Worm (Caenorhabditis elegans): ENCODE data around the gene kin-20.

The kin-20 gene

DNA sequence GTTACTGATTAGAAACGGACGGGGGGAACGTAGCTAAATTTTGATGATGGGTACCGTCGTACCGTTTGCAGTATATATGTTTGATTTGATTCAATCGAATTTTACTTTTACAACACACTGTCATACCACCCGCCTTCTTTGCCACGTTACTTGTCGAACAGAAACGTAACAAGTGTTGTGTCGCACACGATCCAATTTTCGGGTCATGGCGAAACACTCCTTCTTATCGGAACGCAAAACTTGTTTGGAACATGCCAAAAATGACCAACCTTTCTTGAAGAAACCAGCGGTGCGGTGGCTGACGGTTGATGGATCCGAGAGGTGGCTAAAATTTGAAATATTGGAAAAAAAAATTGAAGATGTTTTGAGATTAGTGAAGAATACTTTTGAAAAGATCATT is 2.8 kb upstream of the kin-20 start:
- TF ChIP-seq flt-1 (GFP tag; IDR thresholded peaks at IDR 0.05): no peak
- TF ChIP-seq ref-1 (GFP tag; conservative IDR thresholded peaks at IDR 0.05): no peak
- TF ChIP-seq cog-1 (tag; optimal IDR thresholded peaks at IDR 0.05): no peak
- no peak for TF ChIP-seq med-1 (GFP tag; optimal IDR thresholded peaks at IDR 0.05; ENCODE audit: insufficient read depth)
- TF ChIP-seq ztf-29 (GFP tag; IDR thresholded peaks at IDR 0.05): no peak
- TF ChIP-seq klf-2 (GFP tag; conservative IDR thresholded peaks at IDR 0.05): no peak
- no peak for TF ChIP-seq tab-1 (GFP tag; IDR thresholded peaks at IDR 0.05)
- no peak for TF ChIP-seq T22C8.4 (GFP tag; IDR thresholded peaks at IDR 0.05)
- TF ChIP-seq ztf-23 (GFP tag; IDR thresholded peaks at IDR 0.05): no peak

DNA sequence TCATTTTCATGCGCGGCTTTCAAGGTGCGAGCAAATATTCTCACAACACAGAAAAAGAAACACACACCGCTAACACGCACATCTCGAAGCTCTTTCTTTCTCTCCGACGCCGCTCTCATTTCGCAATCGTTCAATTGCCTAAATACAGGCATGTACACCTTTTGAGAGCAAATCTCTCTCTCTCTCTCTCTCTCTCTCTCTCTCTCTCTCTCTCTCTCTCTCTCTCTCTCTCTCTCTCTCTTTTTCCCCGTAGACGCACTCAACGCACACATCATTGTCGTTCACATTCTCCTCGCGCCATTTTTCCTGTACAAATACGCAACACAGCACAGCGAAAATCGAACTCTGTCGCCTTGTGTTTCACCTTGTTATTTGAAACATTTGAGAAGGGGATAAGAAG is 1.7 kb upstream of the kin-20 start:
- TF ChIP-seq tab-1 (GFP tag; IDR thresholded peaks at IDR 0.05): 0 out of 2 replicates have a peak, but pooled peaks have one; percentile 14
- no peak for TF ChIP-seq ztf-29 (GFP tag; IDR thresholded peaks at IDR 0.05)
- no peak for TF ChIP-seq ztf-23 (GFP tag; IDR thresholded peaks at IDR 0.05)

DNA sequence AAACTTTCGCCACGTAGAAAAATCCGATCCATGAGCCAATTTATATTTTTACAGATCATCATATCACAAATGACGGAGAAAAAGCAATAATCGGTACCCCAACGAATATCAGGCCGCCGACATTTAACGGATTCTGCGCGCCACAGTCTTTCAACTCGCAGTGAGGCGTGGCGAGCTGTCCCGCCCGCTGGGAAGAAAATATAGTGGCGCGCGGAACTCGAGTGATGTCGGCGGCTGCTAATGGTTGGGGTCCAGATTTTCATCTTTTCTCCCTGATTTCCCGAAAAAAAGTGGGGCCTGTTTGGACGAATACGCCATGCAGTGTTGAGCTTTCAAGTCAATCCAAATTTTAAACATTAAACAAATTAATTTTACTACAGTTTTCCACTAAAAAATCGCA is 1.0 kb upstream of the kin-20 start:
- TF ChIP-seq ref-1 (GFP tag; conservative IDR thresholded peaks at IDR 0.05) (no peak), ztf-23 (GFP tag; IDR thresholded peaks at IDR 0.05) (no peak), ztf-29 (GFP tag; IDR thresholded peaks at IDR 0.05) (no peak), cog-1 (tag; optimal IDR thresholded peaks at IDR 0.05) (no peak), tab-1 (GFP tag; IDR thresholded peaks at IDR 0.05) (no peak), med-1 (GFP tag; optimal IDR thresholded peaks at IDR 0.05; ENCODE audit: insufficient read depth) (no peak), T22C8.4 (GFP tag; IDR thresholded peaks at IDR 0.05) (no peak), klf-2 (GFP tag; conservative IDR thresholded peaks at IDR 0.05) (no peak), flt-1 (GFP tag; IDR thresholded peaks at IDR 0.05) (no peak)

DNA sequence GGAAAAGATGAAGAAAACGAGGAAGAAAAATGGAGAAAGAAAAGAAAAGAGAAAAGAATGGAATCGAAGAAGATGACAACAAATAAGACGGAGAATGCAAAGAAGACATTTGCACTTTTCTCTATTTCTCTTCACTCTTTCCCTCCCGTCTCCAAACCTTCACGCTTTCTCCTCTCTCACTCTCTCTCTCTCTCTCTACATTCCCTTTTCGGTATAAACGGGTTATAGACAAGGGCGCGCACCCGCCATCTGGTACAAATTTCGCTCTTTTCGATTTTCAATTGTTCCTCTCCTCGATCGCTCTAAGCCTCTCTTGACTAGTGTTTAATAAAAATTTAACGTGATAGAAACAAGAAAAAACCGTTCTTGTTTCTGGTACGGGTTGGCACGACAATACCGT is 790 bp downstream of the kin-20 start:
- TF ChIP-seq flt-1 (GFP tag; IDR thresholded peaks at IDR 0.05) (0 out of 2 replicates have a peak, but pooled peaks have one; percentile 40), klf-2 (GFP tag; conservative IDR thresholded peaks at IDR 0.05) (no peak), ref-1 (GFP tag; conservative IDR thresholded peaks at IDR 0.05) (no peak), med-1 (GFP tag; optimal IDR thresholded peaks at IDR 0.05; ENCODE audit: insufficient read depth) (no peak), cog-1 (tag; optimal IDR thresholded peaks at IDR 0.05) (peak; percentile 66), ztf-23 (GFP tag; IDR thresholded peaks at IDR 0.05) (no peak), T22C8.4 (GFP tag; IDR thresholded peaks at IDR 0.05) (no peak)

DNA sequence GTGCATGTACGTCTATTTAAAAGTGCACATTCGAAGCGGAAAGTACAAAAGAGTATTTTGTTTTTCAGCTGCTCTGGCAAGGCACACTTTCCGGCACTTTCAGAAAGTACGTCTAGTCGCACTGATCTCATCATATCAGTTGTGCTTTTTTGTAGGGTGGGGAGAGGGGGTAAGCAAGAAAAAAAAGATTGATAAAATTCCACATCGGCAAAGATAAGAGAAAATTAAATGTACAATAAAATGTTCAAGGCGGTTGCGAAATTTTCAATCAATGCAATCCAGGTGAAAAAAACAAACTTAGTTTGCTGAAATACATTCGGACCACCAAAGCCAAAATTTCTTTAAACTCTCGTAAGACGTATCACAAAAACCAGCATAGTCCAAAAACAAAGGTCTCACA is 1.3 kb downstream of the kin-20 start:
- no peak for TF ChIP-seq cog-1 (tag; optimal IDR thresholded peaks at IDR 0.05)
- no peak for TF ChIP-seq ztf-23 (GFP tag; IDR thresholded peaks at IDR 0.05)
- TF ChIP-seq T22C8.4 (GFP tag; IDR thresholded peaks at IDR 0.05): no peak
- TF ChIP-seq klf-2 (GFP tag; conservative IDR thresholded peaks at IDR 0.05): no peak
- no peak for TF ChIP-seq ref-1 (GFP tag; conservative IDR thresholded peaks at IDR 0.05)
- TF ChIP-seq med-1 (GFP tag; optimal IDR thresholded peaks at IDR 0.05; ENCODE audit: insufficient read depth): no peak
- no peak for TF ChIP-seq flt-1 (GFP tag; IDR thresholded peaks at IDR 0.05)

DNA sequence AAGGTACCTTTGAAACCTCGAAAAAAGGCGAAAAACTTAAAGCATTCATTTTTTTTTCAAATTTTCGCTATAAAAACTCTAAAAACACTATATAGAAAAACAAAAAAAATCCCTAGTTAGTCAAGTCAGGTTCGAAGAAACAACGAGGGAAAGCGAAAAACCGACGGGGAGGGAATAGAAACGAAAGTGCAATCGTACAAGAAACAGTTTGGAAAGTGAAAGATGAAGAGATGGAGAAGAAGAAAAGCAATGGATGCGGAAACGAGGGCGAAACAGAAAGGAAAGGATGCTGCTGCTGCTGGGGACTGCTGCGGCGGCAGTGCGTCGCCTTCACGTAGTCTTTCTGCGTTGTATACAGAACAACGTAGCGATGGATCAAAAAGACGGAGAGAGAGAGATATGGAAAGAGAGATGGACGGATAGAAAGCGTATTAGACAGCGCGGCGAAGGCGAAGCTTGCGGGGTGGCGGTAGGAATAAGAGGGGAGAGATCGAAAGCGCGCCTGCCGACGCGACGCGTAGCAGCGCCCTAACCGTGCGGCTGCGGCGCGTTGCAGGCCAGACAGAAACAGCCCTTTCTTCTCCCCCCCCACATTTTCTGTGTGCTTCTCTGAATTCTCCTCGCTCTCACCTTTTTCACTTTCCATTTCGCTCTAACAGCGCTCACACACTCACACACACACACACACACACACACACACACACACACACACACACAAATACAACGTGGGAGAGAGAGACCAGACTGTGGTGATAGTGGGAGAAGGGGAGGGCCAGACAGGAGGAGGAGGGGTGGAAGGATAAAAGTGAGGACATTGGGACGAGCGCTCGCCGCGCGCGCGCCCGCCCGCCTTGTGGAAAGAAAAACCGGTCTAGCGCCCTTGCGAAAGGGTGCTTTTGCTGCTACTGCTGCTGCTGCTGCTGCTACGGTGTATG is 2.5 kb downstream of the kin-20 start:
- TF ChIP-seq tab-1 (GFP tag; IDR thresholded peaks at IDR 0.05): peak; percentile 43; the same call in 1 of the 2 replicates
- no peak for TF ChIP-seq ref-1 (GFP tag; conservative IDR thresholded peaks at IDR 0.05)
- peak; percentile 58; the same call in 1 of the 2 replicates for TF ChIP-seq ztf-23 (GFP tag; IDR thresholded peaks at IDR 0.05)
- peak; percentile 62 for TF ChIP-seq flt-1 (GFP tag; IDR thresholded peaks at IDR 0.05)
- TF ChIP-seq cog-1 (tag; optimal IDR thresholded peaks at IDR 0.05): peak; percentile 84
- TF ChIP-seq med-1 (GFP tag; optimal IDR thresholded peaks at IDR 0.05; ENCODE audit: insufficient read depth): no peak
- 0 out of 2 replicates have a peak, but pooled peaks have one; percentile 4 for TF ChIP-seq klf-2 (GFP tag; conservative IDR thresholded peaks at IDR 0.05)
- TF ChIP-seq T22C8.4 (GFP tag; IDR thresholded peaks at IDR 0.05): peak; percentile 6; the same call in 1 of the 2 replicates
- peak; percentile 91 for TF ChIP-seq ztf-29 (GFP tag; IDR thresholded peaks at IDR 0.05)

DNA sequence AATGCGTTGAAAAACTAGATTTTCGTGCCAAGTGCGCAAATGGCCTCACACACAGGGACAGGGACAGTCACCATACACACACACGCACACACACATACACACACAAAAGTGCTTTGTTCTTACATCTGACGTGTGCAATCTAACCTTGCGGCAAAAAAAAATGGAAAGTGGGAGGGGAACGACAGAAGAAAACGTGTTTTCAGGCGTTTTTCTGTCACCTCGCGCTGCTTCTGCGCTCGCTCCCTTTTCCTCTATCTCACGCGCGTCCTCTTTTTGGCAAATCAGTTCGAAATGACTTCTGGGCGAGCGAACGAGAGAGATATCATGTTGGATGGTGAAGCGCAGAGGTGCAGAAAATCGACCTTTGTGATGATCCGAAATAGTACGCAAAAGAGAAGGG is 3.5 kb downstream of the kin-20 start:
- TF ChIP-seq ztf-23 (GFP tag; IDR thresholded peaks at IDR 0.05): 0 out of 2 replicates have a peak, but pooled peaks have one; percentile 49
- no peak for TF ChIP-seq flt-1 (GFP tag; IDR thresholded peaks at IDR 0.05)

DNA sequence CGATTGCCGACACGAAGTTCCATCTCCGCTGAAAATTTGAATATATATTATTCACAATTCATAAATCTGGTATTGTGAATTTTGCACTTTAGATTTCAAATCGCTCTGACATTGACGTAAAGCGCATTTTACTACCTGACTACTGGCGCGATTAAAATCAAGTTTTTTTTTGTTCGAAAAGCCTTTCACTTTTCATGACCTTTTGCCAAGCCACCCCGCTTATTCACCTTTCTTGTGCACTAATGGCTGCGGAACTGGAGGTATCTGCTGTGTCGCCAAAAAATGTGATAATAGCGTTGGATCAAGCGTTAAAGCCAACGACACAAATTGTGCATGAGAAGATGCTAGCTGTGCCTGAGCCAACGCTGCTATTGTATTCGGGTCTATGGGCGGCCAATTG is 4.6 kb downstream of the kin-20 start:
- TF ChIP-seq flt-1 (GFP tag; IDR thresholded peaks at IDR 0.05) (no peak), cog-1 (tag; optimal IDR thresholded peaks at IDR 0.05) (no peak), tab-1 (GFP tag; IDR thresholded peaks at IDR 0.05) (no peak), klf-2 (GFP tag; conservative IDR thresholded peaks at IDR 0.05) (no peak), T22C8.4 (GFP tag; IDR thresholded peaks at IDR 0.05) (no peak), med-1 (GFP tag; optimal IDR thresholded peaks at IDR 0.05; ENCODE audit: insufficient read depth) (no peak), ztf-29 (GFP tag; IDR thresholded peaks at IDR 0.05) (no peak), ref-1 (GFP tag; conservative IDR thresholded peaks at IDR 0.05) (no peak), ztf-23 (GFP tag; IDR thresholded peaks at IDR 0.05) (no peak)

DNA sequence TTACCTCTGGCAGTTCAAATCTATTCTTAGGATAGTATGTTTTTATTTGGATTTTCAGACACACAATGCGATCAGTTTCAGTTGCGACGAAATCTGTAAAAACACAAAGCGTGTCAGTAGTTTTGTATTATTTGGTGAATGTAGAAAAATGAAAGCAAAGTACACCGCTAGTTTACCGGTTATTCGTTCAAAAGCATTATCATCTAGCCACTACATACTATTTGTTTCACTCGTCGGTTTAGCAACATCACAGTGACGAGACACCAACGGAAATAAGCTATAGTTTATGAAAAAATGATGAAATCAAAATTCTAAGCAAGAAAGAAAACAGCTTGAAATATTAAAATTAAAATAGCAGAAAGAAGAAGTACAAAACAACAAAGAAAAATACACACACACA is 6.9 kb downstream of the kin-20 start:
- no peak for TF ChIP-seq cog-1 (tag; optimal IDR thresholded peaks at IDR 0.05)
- TF ChIP-seq flt-1 (GFP tag; IDR thresholded peaks at IDR 0.05): no peak
- TF ChIP-seq ztf-29 (GFP tag; IDR thresholded peaks at IDR 0.05): no peak
- no peak for TF ChIP-seq T22C8.4 (GFP tag; IDR thresholded peaks at IDR 0.05)

DNA sequence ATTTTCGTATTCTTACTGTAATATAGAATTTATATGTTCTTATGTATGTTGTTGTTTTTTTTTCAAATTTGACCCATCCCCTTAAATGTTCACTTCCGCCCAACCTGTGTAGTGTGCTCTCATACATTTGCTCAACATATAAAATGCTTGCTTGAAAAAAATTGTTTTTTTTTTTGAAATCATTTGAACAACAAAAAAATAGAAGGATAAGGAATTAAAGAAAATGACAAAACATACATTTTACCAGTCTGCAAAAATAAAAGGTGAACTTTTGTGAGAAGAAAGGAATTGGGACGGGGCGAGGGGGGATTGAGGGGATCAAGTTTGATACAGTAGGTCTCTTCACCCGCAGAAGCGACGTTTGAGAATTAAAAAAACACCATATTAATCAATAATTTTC is 9.1 kb downstream of the kin-20 start:
- TF ChIP-seq ztf-23 (GFP tag; IDR thresholded peaks at IDR 0.05): no peak
